Worm (Caenorhabditis elegans) whole organism, L1 larva: Measurements from ENCODE around the gene nhr-126.

Experiments
- unc-62 ChIP-seq: fragments of 150-350 bp; optimal IDR thresholded peaks from 2 replicates; lab custom pipeline; 2014; ENCODE audit warnings: missing biosample characterization, missing genetic modification reagents, missing genetic modification characterization
- zag-1 ChIP-seq: fragments of 150-350 bp; optimal IDR thresholded peaks from 2 replicates; lab custom pipeline; 2014; ENCODE audit warnings: missing biosample characterization, missing genetic modification characterization

DNA sequence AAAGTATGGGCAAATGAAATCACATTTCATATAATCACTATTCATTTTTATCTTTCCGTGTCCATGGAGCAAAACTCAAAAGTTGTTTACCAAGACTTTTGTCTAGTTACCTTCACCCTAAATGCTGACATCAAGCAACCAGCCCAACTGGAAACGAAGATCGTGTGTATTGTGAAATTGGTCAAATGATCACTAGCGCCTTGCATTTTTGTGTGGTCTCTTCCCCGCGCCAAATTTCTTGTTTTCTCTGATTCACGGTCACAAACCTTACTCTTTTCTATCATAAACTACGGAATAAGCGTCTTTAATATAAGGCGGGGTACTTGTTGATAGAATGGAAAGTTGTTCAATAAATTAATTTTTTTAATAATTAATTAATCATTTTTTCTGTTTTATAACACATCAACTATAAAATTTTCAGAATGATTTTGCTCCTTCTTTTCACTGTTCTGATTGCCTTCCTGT is 21.3 kb downstream of the nhr-126 start, which contains the start of gene cyp-33C7:
- TF ChIP-seq zag-1 (tag; lab: Kevin White, UChicago): no peak
- no peak for TF ChIP-seq unc-62
